Worm (Caenorhabditis elegans) whole organism, midembryonic: ENCODE measurements around the gene F59A6.11.

Experiments used
- T22C8.4 ChIP-seq: fragments of 200-800 bp; sonication (Bioruptor generic); IDR thresholded peaks from 2 replicates; pipeline ENCODE4 v1.3.6; 2022; ENCODE audit warnings: missing genetic modification characterization, missing compliant biosample characterization
- klf-2 ChIP-seq: fragments of 200-800 bp; sonication (Bioruptor generic); conservative IDR thresholded peaks from 2 replicates; pipeline ENCODE4 v1.3.6; 2022; ENCODE audit warnings: missing genetic modification reagents, missing genetic modification characterization, missing compliant biosample characterization
- med-1 ChIP-seq: sonication (generic microtip); optimal IDR thresholded peaks from 2 replicates; lab custom pipeline; 2017; ENCODE audit warnings: missing genetic modification characterization, mild to moderate bottlenecking, missing compliant biosample characterization, antibody characterized with exemption, missing genetic modification reagents; ENCODE audit not compliant: insufficient read depth
- tab-1 ChIP-seq: fragments of 200-800 bp; sonication (Bioruptor generic); IDR thresholded peaks from 2 replicates; pipeline ENCODE4 v1.3.6; 2022; ENCODE audit warnings: missing genetic modification characterization, missing compliant biosample characterization

ce11 chrII:5022381-5022855, 23.9 kb upstream of the F59A6.11 start, which contains the start of the genes nsy-1 and F59A6.13:
- TF ChIP-seq klf-2 (GFP tag; lab: Robert Waterston, UW) (no peak), med-1 (GFP tag; lab: Kevin White, UChicago) (no peak), T22C8.4 (GFP tag; lab: Robert Waterston, UW) (no peak), tab-1 (GFP tag; lab: Robert Waterston, UW) (no peak)
